Worm (Caenorhabditis elegans) whole organism, L4 larva: ENCODE results near the gene cyp-32B1.

Experiments
- D1046.2 ChIP-seq: fragments of 200-800 bp; sonication (Bioruptor generic); IDR thresholded peaks from 2 replicates; pipeline ENCODE4 v1.3.6; 2022; ENCODE audit warnings: missing genetic modification characterization, missing compliant biosample characterization
- F26F4.8 ChIP-seq: fragments of 200-800 bp; sonication (Bioruptor generic); conservative IDR thresholded peaks from 2 replicates; pipeline ENCODE4 v1.3.6; 2022; ENCODE audit warnings: missing genetic modification characterization, missing compliant biosample characterization
- R02D3.7 ChIP-seq: fragments of 150-350 bp; sonication (generic microtip); optimal IDR thresholded peaks from 3 replicates; lab custom pipeline; 2014; ENCODE audit warnings: missing biosample characterization, missing genetic modification characterization
- ZK337.2 ChIP-seq: fragments of 200-800 bp; sonication (Bioruptor generic); IDR thresholded peaks from 2 replicates; pipeline ENCODE4 v1.3.6; 2022; ENCODE audit warnings: missing genetic modification reagents, missing genetic modification characterization, missing compliant biosample characterization
- aha-1 ChIP-seq: fragments of 150-350 bp; peaks from one replicate; lab custom pipeline; 2014; ENCODE audit warnings: missing biosample characterization, missing genetic modification characterization
- ama-1 ChIP-seq: fragments of 150-350 bp; optimal IDR thresholded peaks from 2 replicates; lab custom pipeline; 2014; ENCODE audit warnings: inconsistent platforms, mixed read lengths
- ceh-28 ChIP-seq: fragments of 150-350 bp; optimal IDR thresholded peaks from 2 replicates; lab custom pipeline; 2014; ENCODE audit warnings: missing biosample characterization, missing genetic modification reagents, missing genetic modification characterization
- cey-2 ChIP-seq: sonication (generic microtip); optimal IDR thresholded peaks from 3 replicates; lab custom pipeline; 2017; ENCODE audit warnings: missing genetic modification characterization, mild to moderate bottlenecking, missing compliant biosample characterization, antibody characterized with exemption, borderline replicate concordance; ENCODE audit not compliant: insufficient read depth
- ctbp-1 ChIP-seq: fragments of 200-800 bp; sonication (Bioruptor generic); IDR thresholded peaks from 2 replicates; pipeline ENCODE4 v1.3.6; 2022; ENCODE audit warnings: missing genetic modification reagents, missing genetic modification characterization, missing compliant biosample characterization
- daf-12 ChIP-seq: fragments of 150-350 bp; optimal IDR thresholded peaks from 2 replicates; lab custom pipeline; 2014; ENCODE audit warnings: missing biosample characterization, missing genetic modification reagents, missing genetic modification characterization
- daf-8 ChIP-seq: fragments of 200-800 bp; sonication (Bioruptor generic); IDR thresholded peaks from 2 replicates; pipeline ENCODE4 v1.3.6; 2022; ENCODE audit warnings: missing genetic modification characterization, missing compliant biosample characterization
- dmd-6 ChIP-seq: fragments of 200-800 bp; sonication (Bioruptor generic); IDR thresholded peaks from 2 replicates; pipeline ENCODE4 v1.3.6; 2022; ENCODE audit warnings: missing genetic modification reagents, missing genetic modification characterization, missing compliant biosample characterization
- dmd-9 ChIP-seq: fragments of 200-800 bp; sonication (Bioruptor generic); IDR thresholded peaks from 2 replicates; pipeline ENCODE4 v1.3.6; 2022; ENCODE audit warnings: missing genetic modification reagents, missing genetic modification characterization, missing compliant biosample characterization
- dpl-1 ChIP-seq: fragments of 150-350 bp; optimal IDR thresholded peaks from 2 replicates; lab custom pipeline; 2014; ENCODE audit warnings: missing biosample characterization, missing genetic modification reagents, missing genetic modification characterization
- egl-43 ChIP-seq: fragments of 200-800 bp; sonication (Bioruptor generic); IDR thresholded peaks from 2 replicates; pipeline ENCODE4 v1.3.6; 2022; ENCODE audit warnings: missing genetic modification reagents, missing genetic modification characterization, missing compliant biosample characterization
- fkh-10 ChIP-seq: fragments of 150-350 bp; optimal IDR thresholded peaks from 2 replicates; lab custom pipeline; 2014; ENCODE audit warnings: missing biosample characterization, missing genetic modification reagents, missing genetic modification characterization
- fos-1 ChIP-seq: fragments of 150-350 bp; optimal IDR thresholded peaks from 2 replicates; lab custom pipeline; 2014; ENCODE audit warnings: missing biosample characterization, missing genetic modification characterization
- hif-1 ChIP-seq, 2 experiments: sonication (generic microtip); optimal IDR thresholded peaks; 2 replicates each; lab custom pipeline; 2016 to 2017; ENCODE audit warnings: missing compliant biosample characterization in 2 of 2, missing genetic modification characterization in 2 of 2, missing genetic modification reagents in 2 of 2, missing genotype in 2 of 2, mild to moderate bottlenecking in 1 of 2
- hlh-11 ChIP-seq: fragments of 200-800 bp; sonication (Bioruptor generic); optimal IDR thresholded peaks from 2 replicates; lab custom pipeline; 2018; ENCODE audit warnings: mild to moderate bottlenecking, missing genetic modification characterization, missing compliant biosample characterization
- hlh-30 ChIP-seq: sonication (generic microtip); optimal IDR thresholded peaks from 2 replicates; lab custom pipeline; 2017; ENCODE audit warnings: antibody characterized with exemption, mild to moderate bottlenecking, missing genetic modification characterization, missing compliant biosample characterization; ENCODE audit not compliant: insufficient read depth
- hmg-1.1 ChIP-seq: fragments of 200-800 bp; sonication (Bioruptor generic); IDR thresholded peaks from 2 replicates; pipeline ENCODE4 v1.3.6; 2022; ENCODE audit warnings: missing genetic modification reagents, missing genetic modification characterization, missing compliant biosample characterization
- lin-29 ChIP-seq: fragments of 200-800 bp; sonication (Bioruptor generic); IDR thresholded peaks from 2 replicates; pipeline ENCODE4 v1.3.6; 2022; ENCODE audit warnings: missing genetic modification reagents, missing genetic modification characterization, missing compliant biosample characterization
- lir-3 ChIP-seq: sonication (generic microtip); optimal IDR thresholded peaks from 2 replicates; lab custom pipeline; 2016; ENCODE audit warnings: mild to moderate bottlenecking, missing genetic modification characterization, missing compliant biosample characterization
- lsy-2 ChIP-seq, 2 experiments: fragments of 150-350 bp in 1 of 2; sonication (generic microtip) in 1 of 2; optimal IDR thresholded peaks; 2 replicates each; lab custom pipeline; 2014 to 2017; ENCODE audit warnings: missing biosample characterization in 2 of 2, missing genetic modification characterization in 2 of 2
- madf-5 ChIP-seq, 2 experiments: fragments of 200-800 bp; sonication (Bioruptor generic); IDR thresholded peaks; 2 replicates each; pipeline ENCODE4 v1.3.6; 2022; ENCODE audit warnings: missing compliant biosample characterization in 2 of 2, missing genetic modification characterization in 2 of 2
- mdt-29 ChIP-seq: fragments of 200-800 bp; sonication (Bioruptor generic); IDR thresholded peaks from 2 replicates; pipeline ENCODE4 v1.3.6; 2022; ENCODE audit warnings: missing genetic modification reagents, missing genetic modification characterization, missing compliant biosample characterization
- mep-1 ChIP-seq: fragments of 150-350 bp; sonication (generic microtip); optimal IDR thresholded peaks from 3 replicates; lab custom pipeline; 2014; ENCODE audit warnings: missing biosample characterization, missing genetic modification characterization
- mxl-2 ChIP-seq: fragments of 200-800 bp; sonication (Bioruptor generic); conservative IDR thresholded peaks from 2 replicates; pipeline ENCODE4 v1.3.6; 2022; ENCODE audit warnings: missing genetic modification reagents, missing genetic modification characterization, missing compliant biosample characterization
- nhr-102 ChIP-seq: sonication (generic microtip); optimal IDR thresholded peaks from 2 replicates; lab custom pipeline; 2016; ENCODE audit warnings: mild to moderate bottlenecking, missing genetic modification characterization, moderate library complexity, missing compliant biosample characterization
- nhr-41 ChIP-seq: fragments of 200-800 bp; sonication (Bioruptor generic); IDR thresholded peaks from 2 replicates; pipeline ENCODE4 v1.3.6; 2022; ENCODE audit warnings: missing genetic modification reagents, missing genetic modification characterization, missing compliant biosample characterization
- nhr-48 ChIP-seq: sonication (generic microtip); optimal IDR thresholded peaks from 2 replicates; lab custom pipeline; 2016; ENCODE audit warnings: mild to moderate bottlenecking, missing genetic modification characterization, missing compliant biosample characterization
- nhr-76 ChIP-seq: fragments of 150-350 bp; optimal IDR thresholded peaks from 2 replicates; lab custom pipeline; 2014; ENCODE audit warnings: missing biosample characterization, missing genetic modification characterization
- php-3 ChIP-seq: fragments of 200-800 bp; sonication (Bioruptor generic); IDR thresholded peaks from 2 replicates; pipeline ENCODE4 v1.3.6; 2022; ENCODE audit warnings: missing genetic modification reagents, missing genetic modification characterization, missing compliant biosample characterization
- rbr-2 ChIP-seq: sonication (generic microtip); optimal IDR thresholded peaks from 2 replicates; lab custom pipeline; 2016; ENCODE audit warnings: missing genotype, missing genetic modification characterization, missing compliant biosample characterization
- set-16 ChIP-seq: fragments of 200-800 bp; sonication (Bioruptor generic); IDR thresholded peaks from 2 replicates; pipeline ENCODE4 v1.3.6; 2022; ENCODE audit warnings: missing genetic modification reagents, missing genetic modification characterization, missing compliant biosample characterization
- skn-1 ChIP-seq: fragments of 150-350 bp; optimal IDR thresholded peaks from 2 replicates; lab custom pipeline; 2014; ENCODE audit warnings: missing biosample characterization, missing genetic modification characterization
- spr-1 ChIP-seq: sonication (generic microtip); optimal IDR thresholded peaks from 2 replicates; lab custom pipeline; 2016; ENCODE audit warnings: mild to moderate bottlenecking, missing genetic modification characterization, missing compliant biosample characterization
- unc-39 ChIP-seq: sonication (generic microtip); optimal IDR thresholded peaks from 2 replicates; lab custom pipeline; 2017; ENCODE audit warnings: missing biosample characterization, missing genetic modification characterization
- unc-62 ChIP-seq, 3 experiments: fragments of 150-350 bp in 1 of 3; sonication (generic microtip); optimal IDR thresholded peaks in 2 of 3; peaks in 1 of 3; 1 replicate in 1 of 3; 2 replicates in 2 of 3; lab custom pipeline; 2014 to 2017; ENCODE audit warnings: missing biosample characterization in 3 of 3, missing genetic modification characterization in 3 of 3, missing genetic modification reagents in 3 of 3, missing genotype in 1 of 3
- zfp-2 ChIP-seq: sonication (generic microtip); optimal IDR thresholded peaks from 2 replicates; lab custom pipeline; 2016; ENCODE audit warnings: mild to moderate bottlenecking, missing genetic modification characterization, missing compliant biosample characterization
- zfp-3 ChIP-seq: fragments of 200-800 bp; sonication (Bioruptor generic); conservative IDR thresholded peaks from 2 replicates; pipeline ENCODE4 v1.3.6; 2022; ENCODE audit warnings: missing genetic modification reagents, missing genetic modification characterization, missing compliant biosample characterization
- ztf-7 ChIP-seq: fragments of 150-350 bp; optimal IDR thresholded peaks from 2 replicates; lab custom pipeline; 2014; ENCODE audit warnings: missing biosample characterization, missing genetic modification characterization

The cyp-32B1 gene

ce11 chrV:2218803-2219202 is 17.6 kb upstream of the cyp-32B1 start, which contains the start of gene nhr-56 (continued):
- TF ChIP-seq dmd-9 = no peak
- peak; percentile 21 for TF ChIP-seq nhr-102
- TF ChIP-seq ZK337.2 (GFP tag; lab: Robert Waterston, UW) = no peak
- TF ChIP-seq daf-12 (tag; lab: Kevin White, UChicago) = no peak
- no peak for TF ChIP-seq lin-29 (GFP tag; lab: Robert Waterston, UW)
- peak; percentile 74 for TF ChIP-seq dmd-6 (GFP tag; lab: Robert Waterston, UW)
- no peak for TF ChIP-seq spr-1
- peak; percentile 86 for TF ChIP-seq hlh-30
- TF ChIP-seq lir-3 (tag; lab: Kevin White, UChicago) = no peak
- TF ChIP-seq mep-1 (tag; lab: Kevin White, UChicago) = peak; percentile 54
- no peak for TF ChIP-seq cey-2
- TF ChIP-seq unc-62 (GFP tag; optimal IDR thresholded peaks at IDR 0.05 in 1 of 2; lab: Kevin White, UChicago) = no peak
- no peak for TF ChIP-seq unc-62 (tag; optimal IDR thresholded peaks at IDR 0.05; lab: Kevin White, UChicago)
- TF ChIP-seq ama-1 (lab: Kevin White, UChicago) = no peak
- no peak for TF ChIP-seq mdt-29 (GFP tag; lab: Robert Waterston, UW)
- no peak for TF ChIP-seq madf-5 (GFP tag; IDR thresholded peaks at IDR 0.05; lab: Robert Waterston, UW)
- no peak for TF ChIP-seq hif-1 (tag; optimal IDR thresholded peaks at IDR 0.05; lab: Kevin White, UChicago)
- no peak for TF ChIP-seq fkh-10 (GFP tag; lab: Kevin White, UChicago)
- TF ChIP-seq ztf-7 (tag; lab: Kevin White, UChicago) = no peak
- no peak for TF ChIP-seq ctbp-1 (GFP tag; lab: Robert Waterston, UW)
- TF ChIP-seq egl-43 (GFP tag; lab: Robert Waterston, UW) = no peak
- TF ChIP-seq zfp-3 (GFP tag; lab: Robert Waterston, UW) = no peak
- no peak for TF ChIP-seq dpl-1 (GFP tag; lab: Kevin White, UChicago)
- TF ChIP-seq set-16 (GFP tag; lab: Robert Waterston, UW) = no peak
- no peak for TF ChIP-seq fos-1 (tag; lab: Kevin White, UChicago)
- no peak for TF ChIP-seq F26F4.8 (GFP tag; lab: Robert Waterston, UW)
- no peak for TF ChIP-seq zfp-2 (tag; lab: Kevin White, UChicago)
- TF ChIP-seq php-3 = no peak
- no peak for TF ChIP-seq rbr-2 (tag; lab: Kevin White, UChicago)
- TF ChIP-seq skn-1 (tag; lab: Kevin White, UChicago) = no peak
- TF ChIP-seq lsy-2 (tag; optimal IDR thresholded peaks at IDR 0.05; lab: Kevin White, UChicago) = peak in 1 of 2 experiments; percentile 58
- no peak for TF ChIP-seq nhr-76 (tag; lab: Kevin White, UChicago)
- TF ChIP-seq nhr-48 = no peak

- TF ChIP-seq hlh-11 (no peak), ctbp-1 (GFP tag; lab: Robert Waterston, UW) (no peak), daf-8 (no peak), zfp-2 (tag; lab: Kevin White, UChicago) (no peak), hmg-1.1 (no peak), D1046.2 (GFP tag; lab: Robert Waterston, UW) (0 out of 2 replicates have a peak, but pooled peaks have one; percentile 23), unc-39 (no peak), nhr-48 (no peak), aha-1 (tag; lab: Kevin White, UChicago) (peak; percentile 91)
These were observed 15.7 kb upstream of the cyp-32B1 start for ce11 chrV:2216927-2217326.

ce11 chrV:2215352-2215751 is 14.1 kb upstream of the cyp-32B1 start, which contains the start of gene nstp-8:
TSS of gene nstp-8 (plus strand) at chrV:2215652.
- TF ChIP-seq mxl-2 (GFP tag; lab: Robert Waterston, UW) (no peak), ceh-28 (tag; lab: Kevin White, UChicago) (no peak), ztf-7 (tag; lab: Kevin White, UChicago) (no peak), zfp-3 (GFP tag; lab: Robert Waterston, UW) (no peak), nhr-41 (GFP tag; lab: Robert Waterston, UW) (no peak), R02D3.7 (tag; lab: Kevin White, UChicago) (no peak)
